Worm (Caenorhabditis elegans) whole organism, L2 larva: ENCODE data around the gene pct-1.

Experiments
- blmp-1 ChIP-seq: sonication (generic microtip); optimal IDR thresholded peaks from 2 replicates; lab custom pipeline; 2017; ENCODE audit warnings: missing genetic modification characterization, mild to moderate bottlenecking, missing compliant biosample characterization, antibody characterized with exemption, moderate library complexity; ENCODE audit not compliant: insufficient read depth
- ceh-82 ChIP-seq: fragments of 150-350 bp; optimal IDR thresholded peaks from 2 replicates; lab custom pipeline; 2014; ENCODE audit warnings: missing biosample characterization, missing genetic modification characterization
- elt-1 ChIP-seq: fragments of 150-350 bp; optimal IDR thresholded peaks from 2 replicates; lab custom pipeline; 2014; ENCODE audit warnings: missing biosample characterization, missing genetic modification characterization
- elt-3 ChIP-seq: sonication (generic microtip); optimal IDR thresholded peaks from 2 replicates; lab custom pipeline; 2017; ENCODE audit warnings: missing biosample characterization, missing genetic modification characterization
- lin-13 ChIP-seq: fragments of 150-350 bp; optimal IDR thresholded peaks from 2 replicates; lab custom pipeline; 2014; ENCODE audit warnings: missing biosample characterization, missing genetic modification reagents, missing genetic modification characterization
- mab-5 ChIP-seq: fragments of 150-350 bp; optimal IDR thresholded peaks from 2 replicates; lab custom pipeline; 2014; ENCODE audit warnings: missing biosample characterization, missing genetic modification characterization
- nhr-21 ChIP-seq: fragments of 150-350 bp; optimal IDR thresholded peaks from 2 replicates; lab custom pipeline; 2014; ENCODE audit warnings: missing biosample characterization, missing genetic modification characterization
- nhr-77 ChIP-seq: fragments of 150-350 bp; optimal IDR thresholded peaks from 2 replicates; lab custom pipeline; 2014; ENCODE audit warnings: missing biosample characterization, missing genetic modification characterization
- skn-1 ChIP-seq: sonication (generic microtip); optimal IDR thresholded peaks from 2 replicates; lab custom pipeline; 2017; ENCODE audit warnings: missing biosample characterization, missing genetic modification characterization
- sma-9 ChIP-seq, 2 experiments: fragments of 150-350 bp in 1 of 2; sonication (generic microtip) in 1 of 2; optimal IDR thresholded peaks; 2 replicates each; lab custom pipeline; 2014 to 2016; ENCODE audit warnings: missing genetic modification characterization in 2 of 2, mild to moderate bottlenecking in 1 of 2, missing biosample characterization in 1 of 2, missing compliant biosample characterization in 1 of 2, missing genetic modification reagents in 1 of 2, moderate library complexity in 1 of 2
- snpc-4 ChIP-seq: fragments of 150-350 bp; optimal IDR thresholded peaks from 2 replicates; lab custom pipeline; 2014; ENCODE audit warnings: missing biosample characterization, missing genetic modification characterization
- unc-39 ChIP-seq: fragments of 150-350 bp; optimal IDR thresholded peaks from 2 replicates; lab custom pipeline; 2014; ENCODE audit warnings: missing biosample characterization, missing genetic modification characterization
- zag-1 ChIP-seq: fragments of 150-350 bp; optimal IDR thresholded peaks from 2 replicates; lab custom pipeline; 2014; ENCODE audit warnings: missing biosample characterization, missing genetic modification characterization

ce11 chrIV:8159995-8160394, 16.3 kb upstream of the pct-1 start:
- TF ChIP-seq nhr-21: no peak
- no peak for TF ChIP-seq elt-3 (tag; lab: Kevin White, UChicago)
- TF ChIP-seq elt-1: no peak
- TF ChIP-seq mab-5: no peak
- TF ChIP-seq zag-1 (tag; lab: Kevin White, UChicago): no peak
- TF ChIP-seq unc-39 (tag; lab: Kevin White, UChicago): no peak
- TF ChIP-seq nhr-77 (tag; lab: Kevin White, UChicago): no peak
- no peak for TF ChIP-seq blmp-1 (tag; lab: Kevin White, UChicago)
- TF ChIP-seq snpc-4: no peak
- TF ChIP-seq ceh-82 (tag; lab: Kevin White, UChicago): no peak
- no peak for TF ChIP-seq sma-9 (GFP tag; optimal IDR thresholded peaks at IDR 0.05; lab: Kevin White, UChicago)
- no peak for TF ChIP-seq sma-9 (tag; optimal IDR thresholded peaks at IDR 0.05; lab: Kevin White, UChicago)
- TF ChIP-seq lin-13 (GFP tag; lab: Kevin White, UChicago): no peak
- TF ChIP-seq skn-1 (tag; lab: Kevin White, UChicago): no peak
